Worm (Caenorhabditis elegans) whole organism, L1 larva: Measurements from ENCODE around the gene F31F6.1.

ENCODE experiments used
- ama-1 ChIP-seq: fragments of 150-350 bp; optimal IDR thresholded peaks from 2 replicates; lab custom pipeline; 2014
- dsc-1 ChIP-seq: sonication (generic microtip); optimal IDR thresholded peaks from 2 replicates; lab custom pipeline; 2016; ENCODE audit warnings: mild to moderate bottlenecking, missing genetic modification characterization, missing compliant biosample characterization
- elt-2 ChIP-seq: sonication (generic microtip); optimal IDR thresholded peaks from 2 replicates; lab custom pipeline; 2016; ENCODE audit warnings: missing genetic modification characterization, mild to moderate bottlenecking, inconsistent platforms, missing compliant biosample characterization, missing genetic modification reagents
- elt-3 ChIP-seq, 6 experiments: fragments of 150-350 bp in 1 of 6; sonication (generic microtip); optimal IDR thresholded peaks; 2 replicates each; lab custom pipeline; 2017 to 2018; ENCODE audit warnings: missing biosample characterization in 6 of 6, missing genetic modification characterization in 6 of 6, inconsistent platforms in 1 of 6
- lin-13 ChIP-seq: fragments of 150-350 bp; optimal IDR thresholded peaks from 2 replicates; lab custom pipeline; 2014; ENCODE audit warnings: missing biosample characterization, missing genetic modification reagents, missing genetic modification characterization
- lin-35 ChIP-seq, 2 experiments: fragments of 150-350 bp; optimal IDR thresholded peaks; 2 replicates each; lab custom pipeline; 2014; ENCODE audit warnings: missing biosample characterization in 2 of 2, missing genetic modification characterization in 2 of 2, missing genetic modification reagents in 2 of 2
- mdl-1 ChIP-seq, 2 experiments: fragments of 150-350 bp; optimal IDR thresholded peaks; 2 replicates each; lab custom pipeline; 2014 to 2017; ENCODE audit warnings: missing biosample characterization in 2 of 2, missing genetic modification characterization in 2 of 2, inconsistent platforms in 1 of 2
- mef-2 ChIP-seq: fragments of 150-350 bp; optimal IDR thresholded peaks from 2 replicates; lab custom pipeline; 2014; ENCODE audit warnings: missing biosample characterization, missing genetic modification characterization
- nhr-237 ChIP-seq: fragments of 150-350 bp; optimal IDR thresholded peaks from 2 replicates; lab custom pipeline; 2014; ENCODE audit warnings: missing biosample characterization, missing genetic modification characterization
- nhr-76 ChIP-seq: sonication (generic microtip); optimal IDR thresholded peaks from 2 replicates; lab custom pipeline; 2017; ENCODE audit warnings: missing biosample characterization, missing genetic modification characterization
- nhr-84 ChIP-seq: sonication (generic microtip); optimal IDR thresholded peaks from 2 replicates; lab custom pipeline; 2017; ENCODE audit warnings: missing biosample characterization, missing genetic modification characterization
- nhr-90 ChIP-seq: sonication (generic microtip); optimal IDR thresholded peaks from 2 replicates; lab custom pipeline; 2016; ENCODE audit warnings: mild to moderate bottlenecking, missing genetic modification characterization, missing compliant biosample characterization; ENCODE audit not compliant: poor library complexity
- pqm-1 ChIP-seq: sonication (generic microtip); optimal IDR thresholded peaks from 3 replicates; lab custom pipeline; 2017; ENCODE audit warnings: missing biosample characterization, missing genetic modification characterization

- TF ChIP-seq ama-1 (lab: Kevin White, UChicago) = no peak
- TF ChIP-seq lin-35 (GFP tag; optimal IDR thresholded peaks at IDR 0.05; lab: Kevin White, UChicago) = peak; percentile 72 to 88
- TF ChIP-seq pqm-1 = no peak
- TF ChIP-seq lin-13 (GFP tag; lab: Kevin White, UChicago) = peak; percentile 93
- TF ChIP-seq mdl-1 (tag; optimal IDR thresholded peaks at IDR 0.05; lab: Kevin White, UChicago) = peak; percentile 95 to 99
- peak; percentile 95 for TF ChIP-seq elt-2
- peak; percentile 90 for TF ChIP-seq nhr-237 (tag; lab: Kevin White, UChicago)
- TF ChIP-seq nhr-84 = no peak
- TF ChIP-seq nhr-76 (tag; lab: Kevin White, UChicago) = peak; percentile 45
- TF ChIP-seq mef-2 (tag; lab: Kevin White, UChicago) = peak; percentile 95
- peak; percentile 97 for TF ChIP-seq nhr-90 (tag; lab: Kevin White, UChicago)
- peak; percentile 98 for TF ChIP-seq dsc-1 (tag; lab: Kevin White, UChicago)
- TF ChIP-seq elt-3 (tag; optimal IDR thresholded peaks at IDR 0.05; lab: Kevin White, UChicago) = peak in 4 of 6 experiments; percentile 17 to 82 (median 54)
These were observed 49.4 kb downstream of the F31F6.1 start, which contains the start of gene epn-1 for ce11 chrX:14818464-14819259.
